Fruit fly (Drosophila melanogaster) whole organism, prepupa: ENCODE results near the gene CG11378.

ENCODE experiments used
- CG6163 ChIP-seq: fragments of 200-800 bp; sonication (Bioruptor generic); IDR thresholded peaks from 3 replicates; pipeline ENCODE4 v1.3.6; 2022; ENCODE audit warnings: missing biosample characterization, missing genetic modification characterization
- CG6808 ChIP-seq: fragments of 200-800 bp; sonication (Bioruptor generic); optimal IDR thresholded peaks from 3 replicates; lab custom pipeline; 2017; ENCODE audit warnings: missing biosample characterization, missing genetic modification characterization, mild to moderate bottlenecking, moderate library complexity, missing genetic modification reagents

dm6 chrX:1161913-1162439 is 8.7 kb upstream of the CG11378 start, which contains the start of gene eIF4E7:
- TF ChIP-seq CG6808 (GFP tag; lab: Kevin White, UChicago) (no peak), CG6163 (GFP tag; lab: Robert Waterston, UW) (no peak)
